Worm (Caenorhabditis elegans): ENCODE results near the gene grl-12.

ce11 chrV:8622314-8622713 is 14.5 kb downstream of the grl-12 start, which contains the start of gene F41E6.1:
- TF ChIP-seq nhr-237 (tag; optimal IDR thresholded peaks at IDR 0.05) (no peak), skn-1 (tag; optimal IDR thresholded peaks at IDR 0.05) (no peak), nhr-77 (tag; optimal IDR thresholded peaks at IDR 0.05) (no peak), ztf-11 (tag; optimal IDR thresholded peaks at IDR 0.05) (no peak), sma-9 (GFP tag; optimal IDR thresholded peaks at IDR 0.05) (no peak), sma-9 (tag; optimal IDR thresholded peaks at IDR 0.05) (no peak), aly-2 (tag; optimal IDR thresholded peaks at IDR 0.05) (no peak), unc-39 (tag; optimal IDR thresholded peaks at IDR 0.05) (no peak), ama-1 (optimal IDR thresholded peaks at IDR 0.05) (no peak), lin-13 (GFP tag; optimal IDR thresholded peaks at IDR 0.05) (no peak), snpc-4 (tag; optimal IDR thresholded peaks at IDR 0.05) (no peak), R02D3.7 (tag; optimal IDR thresholded peaks at IDR 0.05) (no peak)

All from whole organism, L2 larva.